Worm (Caenorhabditis elegans) whole organism, late embryonic: Measurements from ENCODE around the gene nhr-268.

Experiments used
- ceh-2 ChIP-seq: sonication (generic microtip); optimal IDR thresholded peaks from 2 replicates; lab custom pipeline; 2016; ENCODE audit warnings: missing genotype, missing genetic modification characterization, missing compliant biosample characterization
- ceh-31 ChIP-seq: sonication (generic microtip); optimal IDR thresholded peaks from 2 replicates; lab custom pipeline; 2016; ENCODE audit warnings: missing genetic modification characterization, missing compliant biosample characterization
- ceh-48 ChIP-seq: sonication (generic microtip); optimal IDR thresholded peaks from 2 replicates; lab custom pipeline; 2016; ENCODE audit warnings: missing genetic modification characterization, inconsistent platforms, missing compliant biosample characterization
- dve-1 ChIP-seq: sonication (generic microtip); optimal IDR thresholded peaks from 2 replicates; lab custom pipeline; 2017; ENCODE audit warnings: antibody characterized with exemption, mild to moderate bottlenecking, missing genetic modification characterization, missing compliant biosample characterization
- elt-2 ChIP-seq: sonication (generic microtip); optimal IDR thresholded peaks from 2 replicates; lab custom pipeline; 2016; ENCODE audit warnings: missing genetic modification reagents, missing genetic modification characterization, missing compliant biosample characterization
- lim-6 ChIP-seq: sonication (generic microtip); optimal IDR thresholded peaks from 2 replicates; lab custom pipeline; 2016; ENCODE audit warnings: missing genetic modification characterization, missing compliant biosample characterization
- nfya-1 ChIP-seq: sonication (generic microtip); optimal IDR thresholded peaks from 2 replicates; lab custom pipeline; 2017; ENCODE audit warnings: missing genetic modification characterization, mild to moderate bottlenecking, missing compliant biosample characterization, antibody characterized with exemption, moderate library complexity
- nhr-11 ChIP-seq: fragments of 150-350 bp; optimal IDR thresholded peaks from 2 replicates; lab custom pipeline; 2014; ENCODE audit warnings: missing biosample characterization, missing genetic modification characterization
- pag-3 ChIP-seq: sonication (generic microtip); optimal IDR thresholded peaks from 2 replicates; lab custom pipeline; 2016; ENCODE audit warnings: missing compliant biosample characterization, missing genetic modification characterization, borderline replicate concordance
- pax-1 ChIP-seq: fragments of 150-350 bp; optimal IDR thresholded peaks from 2 replicates; lab custom pipeline; 2014; ENCODE audit warnings: missing biosample characterization, missing genetic modification characterization
- pha-4 ChIP-seq: fragments of 150-350 bp; optimal IDR thresholded peaks from 2 replicates; lab custom pipeline; 2018; ENCODE audit warnings: missing biosample characterization, missing genetic modification reagents, missing genetic modification characterization
- pros-1 ChIP-seq: fragments of 150-350 bp; optimal IDR thresholded peaks from 2 replicates; lab custom pipeline; 2014; ENCODE audit warnings: missing biosample characterization, missing genetic modification reagents, missing genetic modification characterization
- unc-86 ChIP-seq: sonication (generic microtip); optimal IDR thresholded peaks from 2 replicates; lab custom pipeline; 2016; ENCODE audit warnings: missing genetic modification characterization, missing compliant biosample characterization

- TF ChIP-seq nfya-1 (tag; lab: Kevin White, UChicago): no peak
- no peak for TF ChIP-seq elt-2 (tag; lab: Kevin White, UChicago)
- TF ChIP-seq pros-1: no peak
- no peak for TF ChIP-seq pha-4 (tag; lab: Kevin White, UChicago)
- TF ChIP-seq dve-1 (tag; lab: Kevin White, UChicago): no peak
- no peak for TF ChIP-seq nhr-11 (tag; lab: Kevin White, UChicago)
- no peak for TF ChIP-seq unc-86 (tag; lab: Kevin White, UChicago)
- no peak for TF ChIP-seq lim-6 (tag; lab: Kevin White, UChicago)
- TF ChIP-seq ceh-2 (tag; lab: Kevin White, UChicago): no peak
- no peak for TF ChIP-seq pag-3 (tag; lab: Kevin White, UChicago)
- TF ChIP-seq pax-1 (tag; lab: Kevin White, UChicago): no peak
- TF ChIP-seq ceh-31: no peak
- no peak for TF ChIP-seq ceh-48 (tag; lab: Kevin White, UChicago)
Measured at ce11 chrV:15721888-15722287, 31.8 kb downstream of the nhr-268 start, which contains the start of gene srh-140.
